Fruit fly (Drosophila melanogaster) whole organism, embryonic: ENCODE results near the gene Tsp2A.

ENCODE experiments used
- CG1024 ChIP-seq: fragments of 200-800 bp; sonication (Bioruptor generic); IDR thresholded peaks from 2 replicates; pipeline ENCODE4 v1.3.6; 2022; ENCODE audit warnings: missing biosample characterization, missing genetic modification characterization
- CG10274 ChIP-seq: fragments of 200-800 bp; sonication (Bioruptor generic); optimal IDR thresholded peaks from 3 replicates; lab custom pipeline; 2017; ENCODE audit warnings: missing biosample characterization, mild to moderate bottlenecking, missing genetic modification characterization
- CG10366 ChIP-seq: fragments of 200-800 bp; sonication (Bioruptor generic); IDR thresholded peaks from 2 replicates; pipeline ENCODE4 v1.3.6; 2022; ENCODE audit warnings: missing biosample characterization, missing genetic modification characterization
- CG10654 ChIP-seq: fragments of 200-800 bp; sonication (Bioruptor generic); optimal IDR thresholded peaks from 2 replicates; lab custom pipeline; 2016; ENCODE audit warnings: missing biosample characterization, missing genetic modification characterization
- CG11093 ChIP-seq: fragments of 200-800 bp; sonication (Bioruptor generic); IDR thresholded peaks from 3 replicates; pipeline ENCODE4 v1.3.6; 2022; ENCODE audit warnings: missing biosample characterization, missing genetic modification characterization
- CG11398 ChIP-seq: fragments of 200-800 bp; sonication (Bioruptor generic); optimal IDR thresholded peaks from 2 replicates; lab custom pipeline; 2016; ENCODE audit warnings: missing biosample characterization, missing genetic modification characterization
- CG11504 ChIP-seq: fragments of 200-800 bp; sonication (Bioruptor generic); optimal IDR thresholded peaks from 3 replicates; lab custom pipeline; 2019; ENCODE audit warnings: missing biosample characterization, mild to moderate bottlenecking, missing genetic modification characterization, moderate library complexity
- CG14441 ChIP-seq: fragments of 200-800 bp; sonication (Bioruptor generic); IDR thresholded peaks from 2 replicates; pipeline ENCODE4 v1.3.6; 2022; ENCODE audit warnings: missing biosample characterization, missing genetic modification characterization
- CG15269 ChIP-seq: fragments of 200-800 bp; sonication (Bioruptor generic); optimal IDR thresholded peaks from 2 replicates; lab custom pipeline; 2018; ENCODE audit warnings: missing biosample characterization, mild to moderate bottlenecking, missing genetic modification characterization, moderate library complexity
- CG1602 ChIP-seq: fragments of 200-800 bp; sonication (Bioruptor generic); optimal IDR thresholded peaks from 3 replicates; lab custom pipeline; 2016; ENCODE audit warnings: missing biosample characterization, missing genetic modification characterization
- CG1647 ChIP-seq: fragments of 200-800 bp; sonication (Bioruptor generic); optimal IDR thresholded peaks from 3 replicates; lab custom pipeline; 2016; ENCODE audit warnings: missing biosample characterization, missing genetic modification characterization
- CG1792 ChIP-seq: fragments of 200-800 bp; sonication (Bioruptor generic); optimal IDR thresholded peaks from 2 replicates; lab custom pipeline; 2016; ENCODE audit warnings: missing biosample characterization, missing genetic modification characterization
- CG30403 ChIP-seq: fragments of 200-800 bp; sonication (Bioruptor generic); optimal IDR thresholded peaks from 3 replicates; lab custom pipeline; 2016; ENCODE audit warnings: missing biosample characterization, missing genetic modification characterization
- CG32532 ChIP-seq: fragments of 200-800 bp; sonication (Bioruptor generic); IDR thresholded peaks from 2 replicates; pipeline ENCODE4 v1.3.6; 2022; ENCODE audit warnings: missing biosample characterization, missing genetic modification characterization
- CG33557 ChIP-seq: fragments of 200-800 bp; sonication (Bioruptor generic); optimal IDR thresholded peaks from 2 replicates; lab custom pipeline; 2019; ENCODE audit warnings: missing biosample characterization, mild to moderate bottlenecking, missing genetic modification characterization, moderate library complexity
- CG34224 ChIP-seq: fragments of 200-800 bp; sonication (Bioruptor generic); IDR thresholded peaks from 3 replicates; pipeline ENCODE4 v1.3.6; 2022; ENCODE audit warnings: missing biosample characterization, missing genetic modification characterization; ENCODE audit not compliant: partially characterized antibody
- CG4424 ChIP-seq: fragments of 200-800 bp; sonication (Bioruptor generic); optimal IDR thresholded peaks from 3 replicates; lab custom pipeline; 2016; ENCODE audit warnings: missing biosample characterization, missing genetic modification characterization
- CG4730 ChIP-seq: fragments of 200-800 bp; sonication (Bioruptor generic); IDR thresholded peaks from 2 replicates; pipeline ENCODE4 v1.3.6; 2022; ENCODE audit warnings: missing biosample characterization, missing genetic modification characterization
- CG6689 ChIP-seq: fragments of 200-800 bp; sonication (Bioruptor generic); IDR thresholded peaks from 2 replicates; pipeline ENCODE4 v1.3.6; 2022; ENCODE audit warnings: missing biosample characterization, missing genetic modification characterization
- CkIIα-i1 ChIP-seq: fragments of 200-800 bp; sonication (Bioruptor generic); IDR thresholded peaks from 2 replicates; pipeline ENCODE4 v1.3.6; 2022; ENCODE audit warnings: missing biosample characterization, missing genetic modification characterization
- HLHmδ ChIP-seq: fragments of 200-800 bp; sonication (Bioruptor generic); optimal IDR thresholded peaks from 2 replicates; lab custom pipeline; 2018; ENCODE audit warnings: missing biosample characterization, mild to moderate bottlenecking, missing genetic modification characterization, moderate library complexity
- Lhr ChIP-seq: fragments of 200-800 bp; sonication (Bioruptor generic); optimal IDR thresholded peaks from 3 replicates; lab custom pipeline; 2017; ENCODE audit warnings: mild to moderate bottlenecking, missing biosample characterization, missing genetic modification reagents, missing genetic modification characterization
- MBD-R2 ChIP-seq: fragments of 200-800 bp; sonication (Bioruptor generic); IDR thresholded peaks from 2 replicates; pipeline ENCODE4 v1.3.6; 2022; ENCODE audit warnings: missing biosample characterization, missing genetic modification characterization
- Ravus ChIP-seq: fragments of 200-800 bp; sonication (Bioruptor generic); IDR thresholded peaks from 2 replicates; pipeline ENCODE4 v1.3.6; 2022; ENCODE audit warnings: missing biosample characterization, missing genetic modification characterization
- Rfx ChIP-seq: fragments of 200-800 bp; sonication (Bioruptor generic); IDR thresholded peaks from 2 replicates; pipeline ENCODE4 v1.3.6; 2022; ENCODE audit warnings: missing biosample characterization, missing genetic modification characterization
- Trl ChIP-seq, 3 experiments: fragments of >200 bp in 2 of 3; fragments of 200-800 bp in 1 of 3; sonication (Bioruptor generic) in 1 of 3; optimal IDR thresholded peaks; 2 replicates in 1 of 3; 3 replicates in 2 of 3; lab custom pipeline; 2016 to 2017; ENCODE audit warnings: missing biosample characterization in 1 of 3, missing genetic modification characterization in 1 of 3
- aop ChIP-seq: fragments of 200-800 bp; sonication (Bioruptor generic); IDR thresholded peaks from 2 replicates; pipeline ENCODE4 v1.3.6; 2022; ENCODE audit warnings: missing biosample characterization, missing genetic modification characterization
- ash1 ChIP-seq: fragments of 200-800 bp; sonication (Bioruptor generic); optimal IDR thresholded peaks from 2 replicates; lab custom pipeline; 2018; ENCODE audit warnings: missing biosample characterization, mild to moderate bottlenecking, missing genetic modification characterization
- cas ChIP-seq: fragments of 200-800 bp; sonication (Bioruptor generic); IDR thresholded peaks from 2 replicates; pipeline ENCODE4 v1.3.6; 2022; ENCODE audit warnings: missing biosample characterization, missing genetic modification characterization
- chinmo ChIP-seq: fragments of 200-800 bp; sonication (Bioruptor generic); IDR thresholded peaks from 4 replicates; pipeline ENCODE4 v1.3.6; 2022; ENCODE audit warnings: missing biosample characterization, missing genetic modification characterization; ENCODE audit not compliant: partially characterized antibody
- dm ChIP-seq: fragments of 200-800 bp; sonication (Bioruptor generic); optimal IDR thresholded peaks from 3 replicates; lab custom pipeline; 2016; ENCODE audit warnings: missing biosample characterization, missing genetic modification characterization
- dysf ChIP-seq: fragments of 200-800 bp; sonication (Bioruptor generic); IDR thresholded peaks from 3 replicates; pipeline ENCODE4 v1.3.6; 2022; ENCODE audit warnings: missing biosample characterization, missing genetic modification characterization
- eve ChIP-seq, 2 experiments: fragments of >200 bp; optimal IDR thresholded peaks; 2 replicates each; lab custom pipeline; 2017; ENCODE audit warnings: missing biosample characterization in 2 of 2, missing genetic modification characterization in 2 of 2
- gem ChIP-seq: fragments of 200-800 bp; sonication (Bioruptor generic); optimal IDR thresholded peaks from 2 replicates; lab custom pipeline; 2019; ENCODE audit warnings: missing biosample characterization, mild to moderate bottlenecking, missing genetic modification characterization, moderate library complexity
- hbn ChIP-seq: fragments of 200-800 bp; sonication (Bioruptor generic); IDR thresholded peaks from 2 replicates; pipeline ENCODE4 v1.3.6; 2022; ENCODE audit warnings: missing biosample characterization, missing genetic modification characterization; ENCODE audit not compliant: partially characterized antibody
- kay ChIP-seq: fragments of 200-800 bp; sonication (Bioruptor generic); optimal IDR thresholded peaks from 2 replicates; lab custom pipeline; 2016; ENCODE audit warnings: missing biosample characterization, missing genetic modification characterization
- lilli ChIP-seq: fragments of 200-800 bp; sonication (Bioruptor generic); optimal IDR thresholded peaks from 3 replicates; lab custom pipeline; 2016; ENCODE audit warnings: missing biosample characterization, missing genetic modification characterization
- org-1 ChIP-seq: fragments of 200-800 bp; sonication (Bioruptor generic); optimal IDR thresholded peaks from 2 replicates; lab custom pipeline; 2017; ENCODE audit warnings: missing biosample characterization, missing genetic modification characterization
- otp ChIP-seq: fragments of 200-800 bp; sonication (Bioruptor generic); IDR thresholded peaks from 3 replicates; pipeline ENCODE4, ENCODE4 v1.3.6; 2022; ENCODE audit warnings: missing biosample characterization, missing genetic modification characterization
- pnt ChIP-seq: fragments of 200-800 bp; sonication (Bioruptor generic); optimal IDR thresholded peaks from 3 replicates; lab custom pipeline; 2016; ENCODE audit warnings: missing biosample characterization, missing genetic modification characterization
- sc ChIP-seq, 3 experiments: fragments of >200 bp in 2 of 3; fragments of 200-800 bp in 1 of 3; sonication (Bioruptor generic) in 1 of 3; optimal IDR thresholded peaks; 2 replicates in 2 of 3; 3 replicates in 1 of 3; lab custom pipeline; 2017; ENCODE audit warnings: mild to moderate bottlenecking in 1 of 3, missing biosample characterization in 1 of 3, missing genetic modification characterization in 1 of 3, missing genetic modification reagents in 1 of 3
- scrt ChIP-seq: fragments of 200-800 bp; sonication (Bioruptor generic); optimal IDR thresholded peaks from 2 replicates; lab custom pipeline; 2018; ENCODE audit warnings: missing biosample characterization, mild to moderate bottlenecking, missing genetic modification characterization, moderate library complexity
- slp2 ChIP-seq: fragments of 200-800 bp; sonication (Bioruptor generic); optimal IDR thresholded peaks from 2 replicates; lab custom pipeline; 2016; ENCODE audit warnings: missing biosample characterization, missing genetic modification characterization
- sug ChIP-seq: fragments of 200-800 bp; optimal IDR thresholded peaks from 2 replicates; lab custom pipeline; 2019; ENCODE audit warnings: missing biosample characterization, mild to moderate bottlenecking, missing genetic modification characterization, moderate library complexity
- trem ChIP-seq: fragments of 200-800 bp; optimal IDR thresholded peaks from 3 replicates; lab custom pipeline; 2019; ENCODE audit warnings: missing biosample characterization, mild to moderate bottlenecking, missing genetic modification characterization, moderate library complexity
- twi ChIP-seq: fragments of 200-800 bp; optimal IDR thresholded peaks from 2 replicates; lab custom pipeline; 2019; ENCODE audit warnings: missing biosample characterization, mild to moderate bottlenecking, missing genetic modification characterization, moderate library complexity
- unc-4 ChIP-seq: fragments of 200-800 bp; sonication (Bioruptor generic); IDR thresholded peaks from 2 replicates; pipeline ENCODE4 v1.3.6; 2022; ENCODE audit warnings: missing biosample characterization, missing genetic modification characterization; ENCODE audit not compliant: partially characterized antibody
- vfl ChIP-seq: fragments of 200-800 bp; sonication (Bioruptor generic); optimal IDR thresholded peaks from 2 replicates; lab custom pipeline; 2016; ENCODE audit warnings: missing biosample characterization, missing genetic modification characterization
- zfh1 ChIP-seq: fragments of 200-800 bp; sonication (Bioruptor generic); IDR thresholded peaks from 3 replicates; pipeline ENCODE4 v1.3.6; 2022; ENCODE audit warnings: missing biosample characterization, missing genetic modification characterization

Tsp2A gene

dm6 chrX:1370104-1370802 lies 23.9 kb downstream of the Tsp2A start, which contains the start of gene ssx (continued):
- TF ChIP-seq CG4424 (GFP tag; lab: Kevin White, UChicago) (peak; percentile 51), dm (GFP tag; lab: Kevin White, UChicago) (no peak), zfh1 (GFP tag; lab: Robert Waterston, UW) (peak; percentile 58; the same call in 2 of the 3 replicates), chinmo (peak; percentile 77; the same call in 1 of the 4 replicates), CG1792 (GFP tag; lab: Kevin White, UChicago) (no peak), kay (no peak), CG10366 (GFP tag; lab: Robert Waterston, UW) (peak; percentile 55), sc (optimal IDR thresholded peaks at IDR 0.05; lab: Kevin White, UChicago) (no peak), sc (GFP tag; optimal IDR thresholded peaks at IDR 0.05; lab: Kevin White, UChicago) (no peak), otp (peak; percentile 50; the same call in 1 of the 3 replicates), CG11398 (no peak), aop (GFP tag; lab: Robert Waterston, UW) (no peak), vfl (GFP tag; lab: Kevin White, UChicago) (no peak), CG10274 (no peak), CG33557 (GFP tag; lab: Kevin White, UChicago) (no peak), CkIIα-i1 (no peak), CG14441 (GFP tag; lab: Robert Waterston, UW) (peak; percentile 54), Trl (optimal IDR thresholded peaks at IDR 0.05; lab: Kevin White, UChicago) (no peak), Trl (GFP tag; optimal IDR thresholded peaks at IDR 0.05; lab: Kevin White, UChicago) (peak; percentile 13), eve (GFP tag; optimal IDR thresholded peaks at IDR 0.05; lab: Kevin White, UChicago) (no peak), Ravus (GFP tag; lab: Robert Waterston, UW) (no peak), HLHmδ (GFP tag; lab: Kevin White, UChicago) (no peak), lilli (GFP tag; lab: Kevin White, UChicago) (peak; percentile 62), twi (tag; lab: Kevin White, UChicago) (no peak), CG1602 (GFP tag; lab: Kevin White, UChicago) (no peak), hbn (peak; percentile 77), Lhr (peak; percentile 15), slp2 (peak; percentile 29), CG15269 (tag; lab: Kevin White, UChicago) (no peak), CG30403 (peak; percentile 67), CG1024 (GFP tag; lab: Robert Waterston, UW) (no peak), unc-4 (GFP tag; lab: Robert Waterston, UW) (peak; percentile 75), scrt (GFP tag; lab: Kevin White, UChicago) (no peak), org-1 (GFP tag; lab: Kevin White, UChicago) (no peak), CG32532 (GFP tag; lab: Robert Waterston, UW) (peak; percentile 56; the same call in 1 of the 2 replicates), CG10654 (GFP tag; lab: Kevin White, UChicago) (peak; percentile 4), cas (no peak), Rfx (GFP tag; lab: Robert Waterston, UW) (peak; percentile 50), CG4730 (GFP tag; lab: Robert Waterston, UW) (no peak), CG6689 (peak; percentile 49; the same call in 1 of the 2 replicates), pnt (GFP tag; lab: Kevin White, UChicago) (peak; percentile 32), CG11093 (GFP tag; lab: Robert Waterston, UW) (no peak), CG1647 (GFP tag; lab: Kevin White, UChicago) (peak; percentile 13), MBD-R2 (GFP tag; lab: Robert Waterston, UW) (no peak; the same call in 1 of the 2 replicates), CG11504 (tag; lab: Kevin White, UChicago) (no peak), dysf (GFP tag; lab: Robert Waterston, UW) (peak; percentile 60; the same call in 1 of the 3 replicates), sug (tag; lab: Kevin White, UChicago) (peak; percentile 36), ash1 (GFP tag; lab: Kevin White, UChicago) (no peak), gem (tag; lab: Kevin White, UChicago) (no peak), CG34224 (peak; percentile 86), trem (peak; percentile 50)
